Fruit fly (Drosophila melanogaster): ENCODE data around the gene Or85e.
A peak's percentile ranks its signal among the peaks of the same experiment; 100 is the strongest.

Or85e gene

dm6 chr3R:8659200-8659897, 23.7 kb upstream of the Or85e start (continued):
- TF ChIP-seq ash1 (GFP tag; optimal IDR thresholded peaks at IDR 0.05) (peak; percentile 17), eyg (GFP tag; optimal IDR thresholded peaks at IDR 0.05) (no peak), stwl (tag; optimal IDR thresholded peaks at IDR 0.05) (peak; percentile 34), fu2 (GFP tag; optimal IDR thresholded peaks at IDR 0.05) (peak; percentile 29), gcm (GFP tag; optimal IDR thresholded peaks at IDR 0.05) (no peak), tap (tag; optimal IDR thresholded peaks at IDR 0.05) (peak; percentile 24), hb (GFP tag; IDR thresholded peaks at IDR 0.05; ENCODE audit: partially characterized antibody) (no peak), CG10654 (GFP tag; optimal IDR thresholded peaks at IDR 0.05) (no peak), CoRest (tag; optimal IDR thresholded peaks at IDR 0.05) (peak; percentile 65), row (GFP tag; IDR thresholded peaks at IDR 0.05) (peak; percentile 82), ranshi (GFP tag; IDR thresholded peaks at IDR 0.05) (0 out of 2 replicates have a peak, but pooled peaks have one; percentile 9), CG7556 (GFP tag; optimal IDR thresholded peaks at IDR 0.05) (peak; percentile 59), CG12299 (tag; optimal IDR thresholded peaks at IDR 0.05) (peak; percentile 69), slbo (GFP tag; IDR thresholded peaks at IDR 0.05) (peak; percentile 64), CG8944 (GFP tag; optimal IDR thresholded peaks at IDR 0.05) (no peak), H15 (GFP tag; IDR thresholded peaks at IDR 0.05) (no peak), CTCF (GFP tag; optimal IDR thresholded peaks at IDR 0.05) (peak; percentile 19), Jarid2 (GFP tag; optimal IDR thresholded peaks at IDR 0.05) (no peak), dysf (GFP tag; IDR thresholded peaks at IDR 0.05) (peak; percentile 63), schlank (tag; optimal IDR thresholded peaks at IDR 0.05) (peak; percentile 29), fd64A (GFP tag; optimal IDR thresholded peaks at IDR 0.05) (peak; percentile 29), chinmo (GFP tag; IDR thresholded peaks at IDR 0.05; ENCODE audit: partially characterized antibody) (peak; percentile 21; the same call in 2 of the 4 replicates), z (GFP tag; IDR thresholded peaks at IDR 0.05) (no peak), prd (optimal IDR thresholded peaks at IDR 0.05) (no peak), prd (GFP tag; IDR thresholded peaks at IDR 0.05) (peak; percentile 52; the same call in 2 of the 3 replicates), kni (GFP tag; optimal IDR thresholded peaks at IDR 0.05) (no peak), az2 (GFP tag; optimal IDR thresholded peaks at IDR 0.05) (peak; percentile 44), sna (GFP tag; IDR thresholded peaks at IDR 0.05; ENCODE audit: partially characterized antibody) (no peak), CG3281 (GFP tag; optimal IDR thresholded peaks at IDR 0.05) (peak; percentile 74), NC2β (GFP tag; optimal IDR thresholded peaks at IDR 0.05) (peak; percentile 41), CG8388 (GFP tag; optimal IDR thresholded peaks at IDR 0.05) (peak; percentile 31), CG14050 (GFP tag; IDR thresholded peaks at IDR 0.05) (no peak), Spps (tag; optimal IDR thresholded peaks at IDR 0.05) (no peak), CG10209 (GFP tag; optimal IDR thresholded peaks at IDR 0.05) (peak; percentile 53), CG13894 (tag; optimal IDR thresholded peaks at IDR 0.05) (peak; percentile 71), CG13296 (GFP tag; optimal IDR thresholded peaks at IDR 0.05) (peak; percentile 17), CG7786 (GFP tag; optimal IDR thresholded peaks at IDR 0.05) (peak; percentile 34), ci (GFP tag; IDR thresholded peaks at IDR 0.05) (peak; percentile 79), CG32532 (GFP tag; IDR thresholded peaks at IDR 0.05) (peak; percentile 71), Sry-β (GFP tag; optimal IDR thresholded peaks at IDR 0.05) (no peak), MBD-R2 (GFP tag; IDR thresholded peaks at IDR 0.05) (peak; percentile 41; the same call in 1 of the 2 replicates), BEAF-32 (GFP tag; optimal IDR thresholded peaks at IDR 0.05) (no peak), unc-4 (GFP tag; IDR thresholded peaks at IDR 0.05; ENCODE audit: partially characterized antibody) (no peak), dmrt99B (tag; optimal IDR thresholded peaks at IDR 0.05) (peak; percentile 72), peb (GFP tag; IDR thresholded peaks at IDR 0.05) (no peak), Mad (GFP tag; optimal IDR thresholded peaks at IDR 0.05) (peak; percentile 19), CG10147 (GFP tag; optimal IDR thresholded peaks at IDR 0.05) (peak; percentile 53), CG1529 (GFP tag; optimal IDR thresholded peaks at IDR 0.05) (no peak), bbx (GFP tag; IDR thresholded peaks at IDR 0.05; ENCODE audit: partially characterized antibody) (no peak), nmo (GFP tag; optimal IDR thresholded peaks at IDR 0.05) (peak; percentile 45)

Data from whole organism, embryonic.